Fruit fly (Drosophila melanogaster) whole organism, embryonic: Measurements from ENCODE around the gene HHEX.
A peak's percentile ranks its signal among the peaks of the same experiment; 100 is the strongest.

ENCODE experiments used
- BEAF-32 ChIP-seq: fragments of 200-800 bp; sonication (Bioruptor generic); optimal IDR thresholded peaks from 3 replicates; lab custom pipeline; 2017; ENCODE audit warnings: missing biosample characterization, missing genetic modification characterization, mild to moderate bottlenecking, moderate library complexity, missing genetic modification reagents
- CG1024 ChIP-seq: fragments of 200-800 bp; sonication (Bioruptor generic); IDR thresholded peaks from 2 replicates; pipeline ENCODE4 v1.3.6; 2022; ENCODE audit warnings: missing biosample characterization, missing genetic modification characterization
- CG10267 ChIP-seq: fragments of 200-800 bp; sonication (Bioruptor generic); optimal IDR thresholded peaks from 2 replicates; lab custom pipeline; 2018; ENCODE audit warnings: missing biosample characterization, mild to moderate bottlenecking, missing genetic modification characterization, moderate library complexity
- CG10543 ChIP-seq: fragments of 200-800 bp; sonication (Bioruptor generic); optimal IDR thresholded peaks from 3 replicates; lab custom pipeline; 2017; ENCODE audit warnings: missing biosample characterization, mild to moderate bottlenecking, missing genetic modification characterization, moderate library complexity
- CG11504 ChIP-seq: fragments of 200-800 bp; sonication (Bioruptor generic); optimal IDR thresholded peaks from 3 replicates; lab custom pipeline; 2019; ENCODE audit warnings: missing biosample characterization, mild to moderate bottlenecking, missing genetic modification characterization, moderate library complexity
- CG12391 ChIP-seq: fragments of 200-800 bp; sonication (Bioruptor generic); optimal IDR thresholded peaks from 3 replicates; lab custom pipeline; 2018; ENCODE audit warnings: missing biosample characterization, mild to moderate bottlenecking, missing genetic modification characterization, moderate library complexity
- CG1529 ChIP-seq: fragments of 200-800 bp; sonication (Bioruptor generic); optimal IDR thresholded peaks from 3 replicates; lab custom pipeline; 2018; ENCODE audit warnings: missing biosample characterization, missing genetic modification characterization
- CG15601 ChIP-seq: fragments of 200-800 bp; sonication (Bioruptor generic); optimal IDR thresholded peaks from 3 replicates; lab custom pipeline; 2019; ENCODE audit warnings: missing biosample characterization, mild to moderate bottlenecking, missing genetic modification characterization, moderate library complexity
- CG1602 ChIP-seq: fragments of 200-800 bp; sonication (Bioruptor generic); optimal IDR thresholded peaks from 3 replicates; lab custom pipeline; 2016; ENCODE audit warnings: missing biosample characterization, missing genetic modification characterization
- CG17829 ChIP-seq: fragments of 200-800 bp; optimal IDR thresholded peaks from 2 replicates; lab custom pipeline; 2019; ENCODE audit warnings: missing biosample characterization, mild to moderate bottlenecking, missing genetic modification characterization, moderate library complexity
- CG1792 ChIP-seq: fragments of 200-800 bp; sonication (Bioruptor generic); optimal IDR thresholded peaks from 2 replicates; lab custom pipeline; 2016; ENCODE audit warnings: missing biosample characterization, missing genetic modification characterization
- CG18599 ChIP-seq: fragments of 200-800 bp; sonication (Bioruptor generic); optimal IDR thresholded peaks from 3 replicates; lab custom pipeline; 2017; ENCODE audit warnings: missing biosample characterization, missing genetic modification characterization, mild to moderate bottlenecking, moderate library complexity, missing genetic modification reagents
- CG18764 ChIP-seq: fragments of 200-800 bp; sonication (Bioruptor generic); optimal IDR thresholded peaks from 3 replicates; lab custom pipeline; 2016; ENCODE audit warnings: missing biosample characterization, missing genetic modification characterization
- CG2116 ChIP-seq: fragments of 200-800 bp; sonication (Bioruptor generic); optimal IDR thresholded peaks from 3 replicates; lab custom pipeline; 2018; ENCODE audit warnings: missing biosample characterization, mild to moderate bottlenecking, missing genetic modification characterization
- CG31224 ChIP-seq: fragments of 200-800 bp; sonication (Bioruptor generic); IDR thresholded peaks from 2 replicates; pipeline ENCODE4 v1.3.6; 2022; ENCODE audit warnings: missing biosample characterization, missing genetic modification characterization
- CG5953 ChIP-seq: fragments of 200-800 bp; sonication (Bioruptor generic); IDR thresholded peaks from 2 replicates; pipeline ENCODE4 v1.3.6; 2022; ENCODE audit warnings: missing biosample characterization, missing genetic modification characterization
- CG6791 ChIP-seq: fragments of 200-800 bp; sonication (Bioruptor generic); IDR thresholded peaks from 3 replicates; pipeline ENCODE4 v1.3.6; 2022; ENCODE audit warnings: missing biosample characterization, missing genetic modification characterization; ENCODE audit not compliant: partially characterized antibody
- CG9817 ChIP-seq: fragments of 200-800 bp; sonication (Bioruptor generic); optimal IDR thresholded peaks from 2 replicates; lab custom pipeline; 2018; ENCODE audit warnings: missing biosample characterization, mild to moderate bottlenecking, missing genetic modification characterization, moderate library complexity
- Camta ChIP-seq: fragments of 200-800 bp; sonication (Bioruptor generic); optimal IDR thresholded peaks from 2 replicates; lab custom pipeline; 2016; ENCODE audit warnings: missing biosample characterization, missing genetic modification characterization
- Dbx ChIP-seq: fragments of 200-800 bp; sonication (Bioruptor generic); IDR thresholded peaks from 3 replicates; pipeline ENCODE4 v1.3.6; 2022; ENCODE audit warnings: missing biosample characterization, missing genetic modification characterization
- Dek ChIP-seq: fragments of 200-800 bp; sonication (Bioruptor generic); optimal IDR thresholded peaks from 3 replicates; lab custom pipeline; 2019; ENCODE audit warnings: missing biosample characterization, mild to moderate bottlenecking, missing genetic modification characterization, moderate library complexity
- Dfd ChIP-seq, 2 experiments: fragments of >200 bp; optimal IDR thresholded peaks; 2 replicates each; lab custom pipeline; 2017; ENCODE audit warnings: missing biosample characterization in 2 of 2, missing genetic modification characterization in 2 of 2
- Fer3 ChIP-seq: fragments of 200-800 bp; sonication (Bioruptor generic); optimal IDR thresholded peaks from 2 replicates; lab custom pipeline; 2018; ENCODE audit warnings: missing biosample characterization, mild to moderate bottlenecking, missing genetic modification characterization, moderate library complexity
- HmgD ChIP-seq: fragments of 200-800 bp; sonication (Bioruptor generic); optimal IDR thresholded peaks from 3 replicates; lab custom pipeline; 2016; ENCODE audit warnings: missing biosample characterization, missing genetic modification characterization
- Hr3 ChIP-seq: fragments of 200-800 bp; sonication (Bioruptor generic); optimal IDR thresholded peaks from 3 replicates; lab custom pipeline; 2016; ENCODE audit warnings: missing biosample characterization, missing genetic modification characterization
- Mrtf ChIP-seq: fragments of 200-800 bp; sonication (Bioruptor generic); IDR thresholded peaks from 3 replicates; pipeline ENCODE4 v1.3.6; 2022; ENCODE audit warnings: missing biosample characterization, missing genetic modification characterization
- Myb ChIP-seq: fragments of 200-800 bp; sonication (Bioruptor generic); optimal IDR thresholded peaks from 2 replicates; lab custom pipeline; 2016; ENCODE audit warnings: missing biosample characterization, missing genetic modification characterization
- NC2α ChIP-seq: fragments of 200-800 bp; sonication (Bioruptor generic); optimal IDR thresholded peaks from 2 replicates; lab custom pipeline; 2016; ENCODE audit warnings: missing biosample characterization, missing genetic modification characterization
- Nf-YB ChIP-seq: fragments of 200-800 bp; sonication (Bioruptor generic); optimal IDR thresholded peaks from 3 replicates; lab custom pipeline; 2019; ENCODE audit warnings: missing biosample characterization, mild to moderate bottlenecking, missing genetic modification characterization, moderate library complexity
- Six4 ChIP-seq: fragments of 200-800 bp; sonication (Bioruptor generic); optimal IDR thresholded peaks from 2 replicates; lab custom pipeline; 2016; ENCODE audit warnings: missing biosample characterization, missing genetic modification characterization
- ac ChIP-seq: fragments of 200-800 bp; sonication (Bioruptor generic); optimal IDR thresholded peaks from 3 replicates; lab custom pipeline; 2017; ENCODE audit warnings: missing biosample characterization, mild to moderate bottlenecking, missing genetic modification characterization
- crc ChIP-seq: fragments of 200-800 bp; sonication (Bioruptor generic); optimal IDR thresholded peaks from 2 replicates; lab custom pipeline; 2016; ENCODE audit warnings: missing biosample characterization, missing genetic modification characterization
- dati ChIP-seq: fragments of 200-800 bp; sonication (Bioruptor generic); IDR thresholded peaks from 2 replicates; pipeline ENCODE4 v1.3.6; 2022; ENCODE audit warnings: missing biosample characterization, missing genetic modification characterization
- grau ChIP-seq: fragments of 200-800 bp; optimal IDR thresholded peaks from 3 replicates; lab custom pipeline; 2019; ENCODE audit warnings: missing biosample characterization, mild to moderate bottlenecking, missing genetic modification characterization, moderate library complexity
- jing ChIP-seq: fragments of 200-800 bp; sonication (Bioruptor generic); optimal IDR thresholded peaks from 2 replicates; lab custom pipeline; 2018; ENCODE audit warnings: missing biosample characterization, mild to moderate bottlenecking, missing genetic modification characterization
- knrl ChIP-seq: fragments of 200-800 bp; sonication (Bioruptor generic); IDR thresholded peaks from 3 replicates; pipeline ENCODE4 v1.3.6; 2022; ENCODE audit warnings: missing biosample characterization, missing genetic modification characterization; ENCODE audit not compliant: partially characterized antibody
- mam ChIP-seq: fragments of 200-800 bp; sonication (Bioruptor generic); optimal IDR thresholded peaks from 3 replicates; lab custom pipeline; 2016; ENCODE audit warnings: missing biosample characterization, missing genetic modification characterization
- oc ChIP-seq: fragments of 200-800 bp; sonication (Bioruptor generic); optimal IDR thresholded peaks from 2 replicates; lab custom pipeline; 2018; ENCODE audit warnings: missing biosample characterization, mild to moderate bottlenecking, missing genetic modification characterization, moderate library complexity
- pan ChIP-seq, 4 experiments: fragments of >200 bp in 3 of 4; fragments of 200-800 bp in 1 of 4; sonication (Bioruptor generic) in 1 of 4; optimal IDR thresholded peaks in 3 of 4; IDR thresholded peaks in 1 of 4; 2 replicates each; pipeline versions ENCODE4 v1.3.6 to Lab custom; 2017 to 2022; ENCODE audit warnings: missing biosample characterization in 2 of 4, missing genetic modification characterization in 2 of 4, mixed read lengths in 1 of 4
- peb ChIP-seq: fragments of 200-800 bp; sonication (Bioruptor generic); IDR thresholded peaks from 2 replicates; pipeline ENCODE4 v1.3.6; 2022; ENCODE audit warnings: missing biosample characterization, missing genetic modification characterization
- pita ChIP-seq: fragments of 200-800 bp; sonication (Bioruptor generic); optimal IDR thresholded peaks from 2 replicates; lab custom pipeline; 2017; ENCODE audit warnings: missing biosample characterization, mild to moderate bottlenecking, missing genetic modification characterization
- row ChIP-seq: fragments of 200-800 bp; sonication (Bioruptor generic); IDR thresholded peaks from 3 replicates; pipeline ENCODE4 v1.3.6; 2022; ENCODE audit warnings: missing biosample characterization, missing genetic modification characterization
- run ChIP-seq: fragments of 200-800 bp; sonication (Bioruptor generic); optimal IDR thresholded peaks from 3 replicates; lab custom pipeline; 2018; ENCODE audit warnings: missing biosample characterization, mild to moderate bottlenecking, missing genetic modification characterization
- sens ChIP-seq: fragments of 200-800 bp; sonication (Bioruptor generic); peaks from one replicate; lab custom pipeline; 2016; ENCODE audit warnings: missing biosample characterization, missing genetic modification characterization
- sima ChIP-seq: fragments of 200-800 bp; sonication (Bioruptor generic); optimal IDR thresholded peaks from 2 replicates; lab custom pipeline; 2016; ENCODE audit warnings: missing biosample characterization, missing genetic modification characterization
- slp2 ChIP-seq: fragments of 200-800 bp; sonication (Bioruptor generic); optimal IDR thresholded peaks from 2 replicates; lab custom pipeline; 2016; ENCODE audit warnings: missing biosample characterization, missing genetic modification characterization
- stwl ChIP-seq: fragments of 200-800 bp; sonication (Bioruptor generic); optimal IDR thresholded peaks from 3 replicates; lab custom pipeline; 2018; ENCODE audit warnings: missing biosample characterization, mild to moderate bottlenecking, missing genetic modification characterization, moderate library complexity
- tna ChIP-seq: fragments of 200-800 bp; sonication (Bioruptor generic); IDR thresholded peaks from 2 replicates; pipeline ENCODE4 v1.3.6; 2022; ENCODE audit warnings: missing biosample characterization, missing genetic modification characterization; ENCODE audit not compliant: partially characterized antibody
- toy ChIP-seq: fragments of 200-800 bp; sonication (Bioruptor generic); IDR thresholded peaks from 2 replicates; pipeline ENCODE4 v1.3.6; 2022; ENCODE audit warnings: missing biosample characterization, missing genetic modification characterization
- ttk ChIP-seq: fragments of 200-800 bp; sonication (Bioruptor generic); IDR thresholded peaks from 2 replicates; pipeline ENCODE4 v2.1.2; 2022; ENCODE audit warnings: missing biosample characterization, missing genetic modification characterization
- tup ChIP-seq: fragments of 200-800 bp; sonication (Bioruptor generic); optimal IDR thresholded peaks from 2 replicates; lab custom pipeline; 2016; ENCODE audit warnings: missing biosample characterization, mild to moderate bottlenecking, missing genetic modification characterization, moderate library complexity

The HHEX gene

DNA sequence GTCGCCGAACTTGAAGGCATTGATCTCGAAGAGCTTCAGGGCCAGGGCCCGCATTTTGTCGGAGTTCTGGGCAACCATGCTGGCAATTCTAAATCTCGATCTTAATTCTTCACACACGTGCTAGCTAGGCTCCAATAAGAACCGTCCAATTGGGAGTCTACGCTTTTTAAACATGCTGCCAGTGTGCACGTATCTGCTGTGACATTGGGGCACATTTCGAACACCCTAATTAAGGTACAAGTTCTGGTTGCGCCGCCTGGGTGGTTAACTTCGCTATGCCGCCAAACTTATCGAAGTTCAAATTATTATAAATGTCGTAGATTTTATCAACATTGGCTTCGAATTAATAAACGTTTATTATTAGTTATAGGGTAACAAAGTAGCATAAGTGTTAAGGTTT lies 7.6 kb downstream of the HHEX start, which contains the start of gene r-l (continued):
- no peak for TF ChIP-seq dati (GFP tag; lab: Robert Waterston, UW)
- no peak for TF ChIP-seq tup
- no peak for TF ChIP-seq Camta (GFP tag; lab: Kevin White, UChicago)
- TF ChIP-seq CG9817, result no peak
- no peak for TF ChIP-seq pan (optimal IDR thresholded peaks at IDR 0.05; lab: Kevin White, UChicago)
- TF ChIP-seq pan (GFP tag; optimal IDR thresholded peaks at IDR 0.05 in 1 of 2, IDR thresholded peaks at IDR 0.05 in 1 of 2), result no peak
- no peak for TF ChIP-seq Six4 (GFP tag; lab: Kevin White, UChicago)
- no peak for TF ChIP-seq CG1602 (GFP tag; lab: Kevin White, UChicago)
- no peak for TF ChIP-seq slp2 (GFP tag; lab: Kevin White, UChicago)
- peak; percentile 73 for TF ChIP-seq CG2116 (GFP tag; lab: Kevin White, UChicago)
- TF ChIP-seq CG6791, result peak; percentile 43; the same call in 2 of the 3 replicates
- no peak for TF ChIP-seq CG5953
- TF ChIP-seq sens (GFP tag; lab: Kevin White, UChicago), result peak; percentile 65
- TF ChIP-seq CG31224, result no peak
- no peak for TF ChIP-seq CG1792
- no peak for TF ChIP-seq grau (tag; lab: Kevin White, UChicago)
- no peak for TF ChIP-seq NC2α (GFP tag; lab: Kevin White, UChicago)
- TF ChIP-seq Dfd (GFP tag; optimal IDR thresholded peaks at IDR 0.05; lab: Kevin White, UChicago), result no peak
- peak; percentile 54 for TF ChIP-seq stwl (tag; lab: Kevin White, UChicago)
- peak; percentile 54 for TF ChIP-seq BEAF-32 (GFP tag; lab: Kevin White, UChicago)
- TF ChIP-seq Mrtf, result no peak
- peak; percentile 20 for TF ChIP-seq Nf-YB (GFP tag; lab: Kevin White, UChicago)
- TF ChIP-seq run, result no peak
- TF ChIP-seq oc (tag; lab: Kevin White, UChicago), result no peak
- TF ChIP-seq CG17829 (tag; lab: Kevin White, UChicago), result peak; percentile 37
- TF ChIP-seq HmgD (GFP tag; lab: Kevin White, UChicago), result peak; percentile 72
- no peak for TF ChIP-seq CG1024 (GFP tag; lab: Robert Waterston, UW)
- TF ChIP-seq CG10267, result peak; percentile 45
- no peak for TF ChIP-seq ac
- TF ChIP-seq toy (GFP tag; lab: Robert Waterston, UW), result no peak
- TF ChIP-seq CG15601 (tag; lab: Kevin White, UChicago), result peak; percentile 27
- TF ChIP-seq crc (GFP tag; lab: Kevin White, UChicago), result no peak
- TF ChIP-seq CG11504 (tag; lab: Kevin White, UChicago), result no peak
- TF ChIP-seq CG1529, result no peak
- peak; percentile 49 for TF ChIP-seq Dek (tag; lab: Kevin White, UChicago)
- TF ChIP-seq sima (GFP tag; lab: Kevin White, UChicago), result no peak
- no peak for TF ChIP-seq mam
- TF ChIP-seq CG18599 (GFP tag; lab: Kevin White, UChicago), result no peak
- TF ChIP-seq row, result peak; percentile 31; the same call in 1 of the 3 replicates
- no peak for TF ChIP-seq ttk (GFP tag; lab: Robert Waterston, UW)
- no peak for TF ChIP-seq Hr3 (GFP tag; lab: Kevin White, UChicago)
- no peak; the same call in 1 of the 2 replicates for TF ChIP-seq tna (GFP tag; lab: Robert Waterston, UW)
- TF ChIP-seq Dbx (GFP tag; lab: Robert Waterston, UW), result 0 out of 3 replicates have a peak, but pooled peaks have one; percentile 23
- no peak for TF ChIP-seq CG18764
- no peak for TF ChIP-seq peb (GFP tag; lab: Robert Waterston, UW)
- no peak for TF ChIP-seq jing (GFP tag; lab: Kevin White, UChicago)
- TF ChIP-seq pita, result peak; percentile 70
- peak; percentile 45; the same call in 1 of the 3 replicates for TF ChIP-seq knrl (GFP tag; lab: Robert Waterston, UW)
- TF ChIP-seq CG12391 (tag; lab: Kevin White, UChicago), result peak; percentile 18
- no peak for TF ChIP-seq Fer3 (tag; lab: Kevin White, UChicago)
- no peak for TF ChIP-seq CG10543 (GFP tag; lab: Kevin White, UChicago)
- peak; percentile 82 for TF ChIP-seq Myb
